Worm (Caenorhabditis elegans) whole organism, mixed stage, embryonic: ENCODE data around the gene dcaf-1.
"Not testable (repeated sequence)": the region's sequence is repeated elsewhere in the genome, so short reads cannot be mapped to it uniquely, and the experiment has no call there.

ENCODE experiments used
- M03D4.4 ChIP-seq: sonication (generic microtip); optimal IDR thresholded peaks from 2 replicates; lab custom pipeline; 2017; ENCODE audit warnings: mild to moderate bottlenecking, missing genetic modification characterization, missing compliant biosample characterization
- bed-3 ChIP-seq: fragments of 200-800 bp; sonication (Bioruptor generic); optimal IDR thresholded peaks from 3 replicates; lab custom pipeline; 2018; ENCODE audit warnings: mild to moderate bottlenecking, missing genetic modification characterization, moderate library complexity, missing compliant biosample characterization
- blmp-1 ChIP-seq: fragments of 150-350 bp; optimal IDR thresholded peaks from 2 replicates; lab custom pipeline; 2014; ENCODE audit warnings: missing biosample characterization, missing genetic modification characterization
- ceh-39 ChIP-seq: fragments of 150-350 bp; optimal IDR thresholded peaks from 2 replicates; lab custom pipeline; 2014; ENCODE audit warnings: missing biosample characterization, missing genetic modification characterization
- ceh-43 ChIP-seq: fragments of 200-800 bp; sonication (Bioruptor generic); optimal IDR thresholded peaks from 2 replicates; lab custom pipeline; 2018; ENCODE audit warnings: mild to moderate bottlenecking, missing genetic modification characterization, moderate library complexity, missing compliant biosample characterization
- ceh-83 ChIP-seq: fragments of 200-800 bp; sonication (Bioruptor generic); optimal IDR thresholded peaks from 2 replicates; lab custom pipeline; 2018; ENCODE audit warnings: mild to moderate bottlenecking, missing genetic modification characterization, missing compliant biosample characterization
- cnd-1 ChIP-seq: fragments of 200-800 bp; sonication (Bioruptor generic); optimal IDR thresholded peaks from 2 replicates; lab custom pipeline; 2018; ENCODE audit warnings: mild to moderate bottlenecking, missing genetic modification characterization, missing compliant biosample characterization
- drap-1 ChIP-seq: fragments of 200-800 bp; sonication (Bioruptor generic); optimal IDR thresholded peaks from 3 replicates; lab custom pipeline; 2018; ENCODE audit warnings: mild to moderate bottlenecking, missing genetic modification characterization, missing compliant biosample characterization
- elt-3 ChIP-seq: fragments of 150-350 bp; optimal IDR thresholded peaks from 2 replicates; lab custom pipeline; 2014; ENCODE audit warnings: missing biosample characterization, missing genetic modification characterization
- flh-1 ChIP-seq: fragments of 200-800 bp; sonication (Bioruptor generic); optimal IDR thresholded peaks from 2 replicates; lab custom pipeline; 2018; ENCODE audit warnings: mild to moderate bottlenecking, missing genetic modification characterization, moderate library complexity, missing compliant biosample characterization
- ham-2 ChIP-seq: fragments of 200-800 bp; sonication (Bioruptor generic); optimal IDR thresholded peaks from 2 replicates; lab custom pipeline; 2018; ENCODE audit warnings: mild to moderate bottlenecking, missing genetic modification characterization, missing compliant biosample characterization
- hlh-1 ChIP-seq: fragments of 150-350 bp; optimal IDR thresholded peaks from 2 replicates; lab custom pipeline; 2014; ENCODE audit warnings: missing biosample characterization, missing genetic modification reagents, missing genetic modification characterization
- lin-13 ChIP-seq: fragments of 150-350 bp; optimal IDR thresholded peaks from 2 replicates; lab custom pipeline; 2014; ENCODE audit warnings: missing biosample characterization, missing genetic modification characterization
- lin-32 ChIP-seq: fragments of 200-800 bp; sonication (Bioruptor generic); optimal IDR thresholded peaks from 2 replicates; lab custom pipeline; 2018; ENCODE audit warnings: mild to moderate bottlenecking, missing genetic modification characterization, missing compliant biosample characterization
- lsy-2 ChIP-seq: fragments of 150-350 bp; optimal IDR thresholded peaks from 2 replicates; lab custom pipeline; 2014; ENCODE audit warnings: missing biosample characterization, missing genetic modification characterization
- mab-5 ChIP-seq: fragments of 150-350 bp; optimal IDR thresholded peaks from 2 replicates; lab custom pipeline; 2014; ENCODE audit warnings: missing biosample characterization, missing genetic modification characterization
- mep-1 ChIP-seq: fragments of 150-350 bp; optimal IDR thresholded peaks from 2 replicates; lab custom pipeline; 2017; ENCODE audit warnings: missing biosample characterization, missing genetic modification reagents, missing genetic modification characterization, inconsistent platforms
- mls-2 ChIP-seq: sonication (generic microtip); optimal IDR thresholded peaks from 2 replicates; lab custom pipeline; 2016; ENCODE audit warnings: mild to moderate bottlenecking, missing genetic modification characterization, moderate library complexity, missing compliant biosample characterization
- nhr-12 ChIP-seq: fragments of 150-350 bp; optimal IDR thresholded peaks from 2 replicates; lab custom pipeline; 2014; ENCODE audit warnings: missing biosample characterization, missing genetic modification characterization
- nhr-2 ChIP-seq: fragments of 150-350 bp; optimal IDR thresholded peaks from 2 replicates; lab custom pipeline; 2014; ENCODE audit warnings: missing biosample characterization, missing genetic modification characterization
- nhr-237 ChIP-seq: fragments of 150-350 bp; optimal IDR thresholded peaks from 2 replicates; lab custom pipeline; 2014; ENCODE audit warnings: missing biosample characterization, missing genetic modification characterization
- nhr-28 ChIP-seq: fragments of 150-350 bp; optimal IDR thresholded peaks from 2 replicates; lab custom pipeline; 2014; ENCODE audit warnings: missing biosample characterization, missing genetic modification characterization
- nhr-76 ChIP-seq: sonication (generic microtip); optimal IDR thresholded peaks from 2 replicates; lab custom pipeline; 2017; ENCODE audit warnings: missing biosample characterization, missing genetic modification characterization
- pha-4 ChIP-seq: fragments of 150-350 bp; optimal IDR thresholded peaks from 2 replicates; lab custom pipeline; 2018; ENCODE audit warnings: missing biosample characterization, missing genetic modification reagents, missing genetic modification characterization
- sem-2 ChIP-seq: fragments of 200-800 bp; sonication (Bioruptor generic); optimal IDR thresholded peaks from 2 replicates; lab custom pipeline; 2018; ENCODE audit warnings: mild to moderate bottlenecking, missing genetic modification characterization, missing compliant biosample characterization
- snpc-4 ChIP-seq: fragments of 150-350 bp; optimal IDR thresholded peaks from 2 replicates; lab custom pipeline; 2014; ENCODE audit warnings: missing biosample characterization, missing genetic modification characterization
- sptf-1 ChIP-seq: sonication (generic microtip); optimal IDR thresholded peaks from 2 replicates; lab custom pipeline; 2017; ENCODE audit warnings: mild to moderate bottlenecking, missing genetic modification characterization, moderate library complexity, missing compliant biosample characterization
- unc-39 ChIP-seq: fragments of 150-350 bp; optimal IDR thresholded peaks from 2 replicates; lab custom pipeline; 2014; ENCODE audit warnings: missing biosample characterization, missing genetic modification characterization
- unc-62 ChIP-seq: fragments of 150-350 bp; optimal IDR thresholded peaks from 2 replicates; lab custom pipeline; 2014; ENCODE audit warnings: missing biosample characterization, missing genetic modification reagents, missing genetic modification characterization
- zip-8 ChIP-seq: fragments of 150-350 bp; optimal IDR thresholded peaks from 2 replicates; lab custom pipeline; 2014; ENCODE audit warnings: missing biosample characterization, missing genetic modification characterization

The dcaf-1 gene

DNA sequence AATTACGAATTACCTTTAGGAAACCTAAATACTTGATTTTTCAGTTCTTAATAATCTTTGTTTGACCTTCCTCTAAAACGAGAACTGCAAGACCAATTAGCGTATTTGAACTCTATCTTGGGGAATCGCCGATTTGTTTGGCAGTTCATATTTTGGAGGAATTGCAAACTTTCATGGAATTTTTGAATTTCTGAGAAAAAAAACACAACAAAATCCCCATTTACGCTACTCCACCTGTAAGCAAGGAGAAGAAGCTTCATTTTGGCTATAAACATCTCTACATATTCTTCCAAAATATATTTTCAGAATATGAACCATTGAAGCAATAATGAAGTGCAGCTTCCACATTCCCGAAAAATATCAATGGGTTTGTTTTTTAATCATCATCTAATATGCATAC is 13.6 kb downstream of the dcaf-1 start, which contains the start of gene twk-9:
Gene twk-9, plus strand, starts transcription at position 301 of the 400 bp plus-strand sequence.
- TF ChIP-seq unc-62 (no peak), ham-2 (GFP tag; lab: Kevin White, UChicago) (no peak), mls-2 (tag; lab: Kevin White, UChicago) (no peak), elt-3 (tag; lab: Kevin White, UChicago) (no peak), lsy-2 (tag; lab: Kevin White, UChicago) (no peak), cnd-1 (tag; lab: Kevin White, UChicago) (no peak), snpc-4 (tag; lab: Kevin White, UChicago) (no peak), M03D4.4 (tag; lab: Kevin White, UChicago) (no peak), hlh-1 (tag; lab: Kevin White, UChicago) (no peak), nhr-28 (tag; lab: Kevin White, UChicago) (no peak), bed-3 (GFP tag; lab: Kevin White, UChicago) (no peak), ceh-83 (GFP tag; lab: Kevin White, UChicago) (no peak), lin-32 (GFP tag; lab: Kevin White, UChicago) (no peak), nhr-2 (tag; lab: Kevin White, UChicago) (no peak), nhr-12 (tag; lab: Kevin White, UChicago) (no peak), lin-13 (tag; lab: Kevin White, UChicago) (no peak), mab-5 (no peak), sem-2 (GFP tag; lab: Kevin White, UChicago) (no peak)
- TF ChIP-seq, all 35 proteins: peak for 0

DNA sequence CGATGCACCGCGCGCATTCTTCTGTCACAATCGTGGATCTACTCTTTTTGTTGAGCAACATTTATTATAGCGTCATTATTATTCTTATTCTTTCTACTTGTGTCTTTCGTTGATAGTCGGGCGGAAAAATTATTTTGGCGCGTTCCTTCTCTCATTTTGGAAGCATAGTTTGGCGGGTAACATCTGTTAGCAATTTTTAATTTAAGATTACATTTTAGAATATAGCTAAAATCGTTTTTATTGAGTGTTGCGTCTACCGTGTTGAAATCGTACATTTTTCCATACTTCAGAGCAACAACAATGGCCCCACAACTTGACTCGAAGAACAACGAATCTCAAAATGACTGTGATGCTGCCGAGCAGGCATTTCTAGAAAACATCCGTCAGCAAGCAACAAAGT is 15.9 kb downstream of the dcaf-1 start, which contains the start of gene sdz-36:
Gene sdz-36, plus strand, starts transcription at position 301 of the 400 bp plus-strand sequence.
- TF ChIP-seq sptf-1 (tag; lab: Kevin White, UChicago): no peak
- no peak for TF ChIP-seq nhr-12 (tag; lab: Kevin White, UChicago)
- TF ChIP-seq ham-2 (GFP tag; lab: Kevin White, UChicago): no peak
- TF ChIP-seq unc-62: no peak
- no peak for TF ChIP-seq bed-3 (GFP tag; lab: Kevin White, UChicago)
- TF ChIP-seq ceh-43 (GFP tag; lab: Kevin White, UChicago): no peak
- TF ChIP-seq mep-1 (tag; lab: Kevin White, UChicago): no peak
- no peak for TF ChIP-seq ceh-83 (GFP tag; lab: Kevin White, UChicago)
- no peak for TF ChIP-seq nhr-28 (tag; lab: Kevin White, UChicago)
- TF ChIP-seq pha-4 (tag; lab: Kevin White, UChicago): no peak
- no peak for TF ChIP-seq lin-32 (GFP tag; lab: Kevin White, UChicago)
- TF ChIP-seq, all 35 proteins: peak for 0

DNA sequence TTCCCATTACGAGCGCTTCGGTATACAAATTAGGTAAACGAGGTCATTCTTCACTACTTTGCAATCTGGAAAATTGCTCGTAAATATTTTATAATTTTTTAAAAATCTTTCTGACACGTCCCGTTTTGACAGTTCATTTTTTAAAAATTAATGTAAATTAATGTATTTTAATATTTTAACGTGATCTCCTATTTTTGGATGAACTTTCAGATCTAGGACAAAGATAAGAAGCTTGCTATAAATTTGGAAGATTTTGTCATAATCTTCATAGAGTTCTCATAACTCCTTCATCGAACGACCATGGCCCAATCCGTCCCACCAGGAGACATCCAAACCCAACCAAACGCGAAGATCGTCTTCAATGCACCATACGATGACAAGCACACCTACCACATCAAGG is 17.8 kb downstream of the dcaf-1 start, which contains the start of gene msp-76:
Gene msp-76, plus strand, starts transcription at position 301 of the 400 bp plus-strand sequence.
- TF ChIP-seq nhr-28, M03D4.4, pha-4 (tag; lab: Kevin White, UChicago): not testable (repeated sequence)

DNA sequence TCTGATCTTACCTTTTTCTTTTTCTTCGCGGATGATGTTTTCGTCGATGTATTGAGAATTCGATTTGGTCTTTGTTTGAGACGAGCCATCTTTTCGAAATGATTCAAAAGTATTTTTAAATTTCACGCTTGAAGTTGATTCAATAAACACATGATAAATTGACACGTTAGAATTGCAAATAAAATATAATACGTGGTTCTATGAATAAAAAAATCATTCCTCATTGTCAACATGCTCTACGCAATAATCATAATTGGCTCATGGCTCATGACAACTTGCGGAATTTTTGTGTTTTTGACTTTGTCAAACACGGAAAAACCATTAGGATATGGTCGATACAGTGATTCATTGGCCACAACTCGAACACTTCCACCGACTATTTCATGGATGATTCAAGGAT is 23.1 kb downstream of the dcaf-1 start, which contains the start of the genes htas-1 and ZK1251.3:
Gene htas-1, minus strand, starts transcription at position 101 of the 400 bp plus-strand sequence.
Gene ZK1251.3, plus strand, starts transcription at position 226 of the 400 bp plus-strand sequence.
- TF ChIP-seq ceh-39 (tag; lab: Kevin White, UChicago) (no peak), nhr-2 (tag; lab: Kevin White, UChicago) (no peak)

DNA sequence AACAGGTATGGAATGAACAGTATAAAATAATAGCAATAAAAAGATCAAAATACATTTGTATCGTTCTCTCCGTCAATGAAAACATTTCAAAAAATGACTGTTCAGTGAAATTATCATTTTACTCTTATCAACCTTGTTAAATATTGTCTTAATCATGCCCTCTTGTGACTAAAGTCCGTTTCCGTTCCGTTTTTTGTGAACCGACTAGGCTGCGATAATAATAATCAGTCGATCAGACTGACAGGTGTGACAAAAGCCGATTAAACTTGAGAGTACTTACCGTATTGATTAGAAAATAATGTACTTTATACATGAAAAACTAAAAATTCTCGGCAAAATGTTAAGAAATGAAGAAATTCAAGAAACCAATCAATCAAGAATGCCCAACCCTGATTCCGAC is 24.0 kb downstream of the dcaf-1 start, which contains the start of gene ins-7:
Gene ins-7, minus strand, starts transcription at position 332 of the 400 bp plus-strand sequence.
- TF ChIP-seq sem-2 (GFP tag; lab: Kevin White, UChicago) (no peak), cnd-1 (tag; lab: Kevin White, UChicago) (no peak), drap-1 (GFP tag; lab: Kevin White, UChicago) (no peak), unc-62 (no peak), M03D4.4 (tag; lab: Kevin White, UChicago) (no peak), ceh-39 (tag; lab: Kevin White, UChicago) (no peak), nhr-237 (no peak), flh-1 (GFP tag; lab: Kevin White, UChicago) (no peak), nhr-28 (tag; lab: Kevin White, UChicago) (no peak), lsy-2 (tag; lab: Kevin White, UChicago) (no peak), ceh-43 (GFP tag; lab: Kevin White, UChicago) (no peak), lin-32 (GFP tag; lab: Kevin White, UChicago) (no peak)

DNA sequence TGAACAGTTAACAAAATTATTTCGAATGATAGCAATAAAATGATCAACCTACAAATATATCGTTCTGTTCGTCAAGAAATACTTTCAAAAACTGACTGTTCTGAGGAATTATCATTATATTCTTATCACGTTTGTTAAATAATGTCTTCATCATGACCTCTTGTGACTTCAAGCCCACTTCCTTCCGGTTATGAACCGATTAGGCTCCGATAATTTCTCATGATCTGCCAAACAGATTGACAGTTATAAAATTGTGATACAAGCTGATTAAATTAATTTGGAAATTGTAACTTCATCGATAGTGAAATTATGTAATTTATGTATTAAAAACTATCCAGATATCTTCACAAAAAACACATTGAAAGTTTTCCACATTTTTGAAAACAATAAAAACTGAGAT is 25.7 kb downstream of the dcaf-1 start, which contains the start of gene ins-8:
Gene ins-8, minus strand, starts transcription at position 101 of the 400 bp plus-strand sequence.
- TF ChIP-seq mab-5: no peak
- TF ChIP-seq zip-8 (tag; lab: Kevin White, UChicago): no peak
- TF ChIP-seq lin-13 (tag; lab: Kevin White, UChicago): no peak
- no peak for TF ChIP-seq pha-4 (tag; lab: Kevin White, UChicago)
- no peak for TF ChIP-seq snpc-4 (tag; lab: Kevin White, UChicago)
- no peak for TF ChIP-seq blmp-1 (tag; lab: Kevin White, UChicago)
- TF ChIP-seq hlh-1 (tag; lab: Kevin White, UChicago): no peak
- no peak for TF ChIP-seq nhr-2 (tag; lab: Kevin White, UChicago)
- TF ChIP-seq ceh-43 (GFP tag; lab: Kevin White, UChicago): no peak
- TF ChIP-seq nhr-76: no peak
- no peak for TF ChIP-seq sptf-1 (tag; lab: Kevin White, UChicago)
- no peak for TF ChIP-seq unc-39 (tag; lab: Kevin White, UChicago)
